Fruit fly (Drosophila melanogaster): ENCODE measurements around the gene sc.

The sc gene

dm6 chrX:390457-390856 lies 5.4 kb upstream of the sc start:
- TF ChIP-seq CG1621 (tag; optimal IDR thresholded peaks at IDR 0.05), result no peak
- TF ChIP-seq CG11294 (GFP tag; IDR thresholded peaks at IDR 0.05), result no peak
- TF ChIP-seq CG3919 (GFP tag; optimal IDR thresholded peaks at IDR 0.05), result no peak
- TF ChIP-seq CG10669 (GFP tag; optimal IDR thresholded peaks at IDR 0.05), result no peak
- peak; percentile 53 for TF ChIP-seq svp (GFP tag)
- TF ChIP-seq Eip75B (GFP tag; optimal IDR thresholded peaks at IDR 0.05), result no peak
- TF ChIP-seq ss (GFP tag; optimal IDR thresholded peaks at IDR 0.05), result no peak
- TF ChIP-seq Met (GFP tag; optimal IDR thresholded peaks at IDR 0.05), result peak; percentile 22
- TF ChIP-seq salr (GFP tag; optimal IDR thresholded peaks at IDR 0.05), result no peak
- no peak for TF ChIP-seq acj6 (GFP tag; optimal IDR thresholded peaks at IDR 0.05)
- TF ChIP-seq Eip93F (GFP tag; optimal IDR thresholded peaks at IDR 0.05), result no peak
- peak; percentile 21 for TF ChIP-seq Eip78C (GFP tag)
- no peak for TF ChIP-seq CG16779 (tag; optimal IDR thresholded peaks at IDR 0.05)
- TF ChIP-seq fkh (GFP tag; optimal IDR thresholded peaks at IDR 0.05), result no peak
- no peak for TF ChIP-seq dac (GFP tag; optimal IDR thresholded peaks at IDR 0.05)
- TF ChIP-seq Blimp-1 (GFP tag; optimal IDR thresholded peaks at IDR 0.05), result no peak
- TF ChIP-seq CG11902 (GFP tag; optimal IDR thresholded peaks at IDR 0.05), result no peak
- TF ChIP-seq CG10631 (GFP tag; optimal IDR thresholded peaks at IDR 0.05), result no peak
- TF ChIP-seq achi (GFP tag; optimal IDR thresholded peaks at IDR 0.05), result no peak
- peak; percentile 22 for TF ChIP-seq topi (GFP tag; optimal IDR thresholded peaks at IDR 0.05)
- no peak for TF ChIP-seq CG15336 (GFP tag; IDR thresholded peaks at IDR 0.05)
- TF ChIP-seq Smox (GFP tag; optimal IDR thresholded peaks at IDR 0.05), result peak; percentile 8
- peak; percentile 12 for TF ChIP-seq esn (GFP tag; optimal IDR thresholded peaks at IDR 0.05)
- no peak for TF ChIP-seq spab (GFP tag; optimal IDR thresholded peaks at IDR 0.05)
- TF ChIP-seq lz (GFP tag; optimal IDR thresholded peaks at IDR 0.05), result no peak
- TF ChIP-seq CG6808 (GFP tag; optimal IDR thresholded peaks at IDR 0.05), result no peak
- no peak for TF ChIP-seq CG34406 (GFP tag; optimal IDR thresholded peaks at IDR 0.05)
- TF ChIP-seq Sox14 (GFP tag; optimal IDR thresholded peaks at IDR 0.05), result no peak
- no peak for TF ChIP-seq Gug (GFP tag; IDR thresholded peaks at IDR 0.05)
- no peak for TF ChIP-seq Sox15 (GFP tag; optimal IDR thresholded peaks at IDR 0.05)
- no peak for TF ChIP-seq CG6792 (GFP tag; optimal IDR thresholded peaks at IDR 0.05)

- TF ChIP-seq CG11762 (GFP tag; optimal IDR thresholded peaks at IDR 0.05; ENCODE audit: insufficient read depth), result no peak
- no peak for TF ChIP-seq OdsH (GFP tag; optimal IDR thresholded peaks at IDR 0.05)
- TF ChIP-seq CG31627 (GFP tag; optimal IDR thresholded peaks at IDR 0.05), result no peak
- TF ChIP-seq Sox102F (GFP tag; optimal IDR thresholded peaks at IDR 0.05), result no peak
- TF ChIP-seq dsx (GFP tag; optimal IDR thresholded peaks at IDR 0.05; ENCODE audit: poor library complexity, severe bottlenecking), result no peak
- TF ChIP-seq fd59A (GFP tag; optimal IDR thresholded peaks at IDR 0.05), result no peak
- no peak for TF ChIP-seq ss (GFP tag; optimal IDR thresholded peaks at IDR 0.05)
- no peak for TF ChIP-seq Hr38 (GFP tag; optimal IDR thresholded peaks at IDR 0.05)
- TF ChIP-seq Sox15 (GFP tag; optimal IDR thresholded peaks at IDR 0.05), result no peak
- TF ChIP-seq dac (GFP tag; optimal IDR thresholded peaks at IDR 0.05), result no peak
- no peak for TF ChIP-seq Eip78C (GFP tag)
- no peak for TF ChIP-seq achi (GFP tag; optimal IDR thresholded peaks at IDR 0.05)
Measured at dm6 chrX:392242-392641, 3.6 kb upstream of the sc start.

- TF ChIP-seq lz (GFP tag; optimal IDR thresholded peaks at IDR 0.05) (no peak), CG4318 (GFP tag; optimal IDR thresholded peaks at IDR 0.05) (no peak), achi (GFP tag; optimal IDR thresholded peaks at IDR 0.05) (no peak), CG7368 (GFP tag; optimal IDR thresholded peaks at IDR 0.05) (no peak), eg (GFP tag; IDR thresholded peaks at IDR 0.05) (no peak), CG3919 (GFP tag; optimal IDR thresholded peaks at IDR 0.05) (no peak), CG6808 (GFP tag; optimal IDR thresholded peaks at IDR 0.05) (no peak), CG31627 (GFP tag; optimal IDR thresholded peaks at IDR 0.05) (no peak), Eip78C (GFP tag) (no peak), Hr4 (GFP tag; optimal IDR thresholded peaks at IDR 0.05) (no peak), dsx (GFP tag; optimal IDR thresholded peaks at IDR 0.05; ENCODE audit: poor library complexity, severe bottlenecking) (no peak), CG8319 (GFP tag; optimal IDR thresholded peaks at IDR 0.05) (no peak), spab (GFP tag; optimal IDR thresholded peaks at IDR 0.05) (no peak), fkh (GFP tag; optimal IDR thresholded peaks at IDR 0.05) (no peak), Gug (GFP tag; IDR thresholded peaks at IDR 0.05) (no peak), topi (GFP tag; optimal IDR thresholded peaks at IDR 0.05) (no peak), CG8119 (GFP tag; IDR thresholded peaks at IDR 0.05) (no peak), CG10669 (GFP tag; optimal IDR thresholded peaks at IDR 0.05) (no peak), fd85E (GFP tag; optimal IDR thresholded peaks at IDR 0.05) (no peak), CG6163 (GFP tag; IDR thresholded peaks at IDR 0.05) (no peak)
Measured at dm6 chrX:392979-393378, 2.9 kb upstream of the sc start.
